Worm (Caenorhabditis elegans): Measurements from ENCODE around the gene ZC116.1.

- no peak for TF ChIP-seq T22C8.4 (GFP tag; IDR thresholded peaks at IDR 0.05)
- no peak for TF ChIP-seq flt-1 (GFP tag; IDR thresholded peaks at IDR 0.05)
- TF ChIP-seq ztf-29 (GFP tag; IDR thresholded peaks at IDR 0.05) = no peak
- no peak for TF ChIP-seq ref-1 (GFP tag; conservative IDR thresholded peaks at IDR 0.05)
Observed at ce11 chrV:12567312-12567711, 42.3 kb upstream of the ZC116.1 start.

All from whole organism, midembryonic.